Worm (Caenorhabditis elegans): ENCODE results near the gene nhr-92.
"Not testable (repeated sequence)": the region's sequence is repeated elsewhere in the genome, so short reads cannot be mapped to it uniquely, and the experiment has no call there.

nhr-92 gene

DNA sequence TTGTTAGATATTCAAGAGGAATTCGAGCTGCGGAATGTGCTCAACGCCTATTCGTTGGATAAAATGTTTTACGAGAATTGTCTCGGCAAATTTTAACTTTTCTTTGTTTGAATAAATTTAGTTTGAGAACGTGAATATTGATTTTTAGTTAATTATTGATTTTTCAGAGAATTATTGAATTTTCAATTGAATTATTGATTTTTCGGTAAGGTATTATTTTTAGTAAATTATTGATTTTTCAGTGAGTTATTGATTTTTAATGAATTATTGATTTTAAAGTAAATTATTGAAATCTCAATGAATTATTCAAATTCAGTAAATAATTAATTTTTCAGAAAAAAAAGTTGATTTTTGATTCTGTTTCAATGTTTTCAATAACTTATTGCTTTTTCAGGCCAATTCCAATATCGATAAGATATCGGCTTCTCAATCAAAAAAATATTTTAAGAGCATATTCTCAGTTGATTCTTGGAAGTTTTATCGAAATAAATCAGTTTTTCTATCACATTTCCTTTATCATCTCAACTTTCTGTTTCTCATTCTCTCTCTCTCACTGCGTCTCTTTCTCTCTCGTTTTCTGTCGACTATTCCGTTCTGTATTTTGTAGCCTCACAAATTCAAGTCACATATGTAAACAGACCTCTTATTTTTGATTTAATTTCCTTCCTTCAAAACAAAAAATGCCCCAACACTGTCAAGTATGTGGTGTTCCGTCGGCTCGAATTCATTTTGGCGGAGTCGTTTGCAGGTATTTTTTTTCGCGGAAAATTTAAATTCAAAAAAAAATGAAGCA is at the start of gene nhr-92:
Gene nhr-92 (plus strand): TSS at position 576 of the 793 bp plus-strand sequence.
- no peak for TF ChIP-seq unc-62 (GFP tag; optimal IDR thresholded peaks at IDR 0.05)

ce11 chrIV:1576731-1577130 is 43.2 kb upstream of the nhr-92 start, which contains the start of gene Y41D4B.14:
TSS of gene Y41D4B.14 (plus strand) at chrIV:1577031.
- no peak for TF ChIP-seq unc-62 (GFP tag; optimal IDR thresholded peaks at IDR 0.05)

DNA sequence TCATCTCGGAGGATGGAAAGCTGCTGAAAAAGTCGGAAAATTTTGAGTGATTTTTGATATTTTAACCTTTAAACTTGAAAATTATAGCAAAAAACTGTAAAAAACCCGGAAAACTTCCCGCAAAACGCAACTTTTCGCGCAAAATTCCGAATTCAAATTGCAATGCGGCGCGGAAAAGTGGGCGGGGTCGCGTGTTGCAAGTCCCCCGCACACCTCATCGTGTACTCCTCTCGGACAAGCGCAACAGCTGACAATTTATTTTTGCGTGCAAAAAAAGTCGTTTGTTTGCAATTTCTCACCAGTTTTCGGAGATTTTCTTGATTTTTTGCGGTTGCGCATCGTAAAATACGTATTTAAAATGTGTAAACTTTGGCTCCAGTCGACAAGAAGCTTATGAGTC is 24.1 kb upstream of the nhr-92 start, which contains the start of gene npp-8:
Gene npp-8 (minus strand): TSS at position 23 of the 400 bp plus-strand sequence.
- no peak for TF ChIP-seq unc-62 (GFP tag; optimal IDR thresholded peaks at IDR 0.05)

- TF ChIP-seq unc-62 (GFP tag; optimal IDR thresholded peaks at IDR 0.05): no peak
Observed at ce11 chrIV:1597018-1597417, 22.9 kb upstream of the nhr-92 start, which contains the start of gene ced-2. TSS of gene ced-2 (plus strand) at chrIV:1597318.

ce11 chrIV:1600784-1601183 is 19.1 kb upstream of the nhr-92 start:
- TF ChIP-seq unc-62 (GFP tag; optimal IDR thresholded peaks at IDR 0.05): no peak

DNA sequence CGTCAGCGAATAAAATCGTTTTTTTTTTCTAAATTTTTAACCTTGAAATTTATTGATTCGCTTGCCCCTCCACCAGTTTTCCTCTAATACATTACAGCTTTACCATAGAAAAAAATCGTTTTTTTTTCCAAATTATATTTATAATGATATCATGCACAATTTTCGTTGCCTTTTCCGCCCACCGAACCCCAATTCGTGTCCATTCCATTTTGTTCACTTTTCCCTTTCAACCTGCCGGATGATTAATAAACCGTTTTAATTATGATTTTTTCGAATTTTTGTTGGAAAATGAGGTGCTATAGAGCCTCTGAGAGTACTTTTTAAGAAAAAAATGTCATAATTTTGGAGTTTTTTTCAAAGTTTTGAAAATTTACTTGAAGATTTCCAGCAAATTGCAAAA is 18.5 kb upstream of the nhr-92 start, which contains the start of gene set-23:
Gene set-23 (plus strand): TSS at position 301 of the 400 bp plus-strand sequence.
- no peak for TF ChIP-seq unc-62 (GFP tag; optimal IDR thresholded peaks at IDR 0.05)

DNA sequence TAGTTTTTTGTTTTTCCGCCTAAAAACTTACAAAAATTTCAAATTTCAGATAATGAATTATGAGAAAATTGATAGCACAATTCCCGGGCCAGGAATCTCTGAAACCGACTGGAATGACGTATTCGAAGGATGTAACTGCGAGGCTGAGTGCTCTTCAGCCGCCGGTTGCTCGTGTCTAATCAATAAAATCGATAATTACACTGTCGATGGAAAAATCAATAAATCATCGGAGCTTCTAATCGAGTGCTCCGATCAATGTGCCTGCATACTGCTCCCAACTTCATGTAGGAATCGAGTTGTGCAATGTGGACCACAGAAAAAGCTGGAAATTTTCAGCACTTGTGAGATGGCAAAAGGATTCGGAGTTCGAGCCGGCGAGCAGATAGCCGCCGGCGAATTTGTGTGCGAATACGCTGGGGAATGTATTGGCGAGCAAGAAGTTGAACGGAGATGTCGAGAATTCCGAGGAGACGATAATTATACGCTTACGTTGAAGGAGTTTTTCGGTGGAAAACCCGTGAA is 16.9 kb upstream of the nhr-92 start:
- TF ChIP-seq unc-62 (GFP tag; optimal IDR thresholded peaks at IDR 0.05): no peak

DNA sequence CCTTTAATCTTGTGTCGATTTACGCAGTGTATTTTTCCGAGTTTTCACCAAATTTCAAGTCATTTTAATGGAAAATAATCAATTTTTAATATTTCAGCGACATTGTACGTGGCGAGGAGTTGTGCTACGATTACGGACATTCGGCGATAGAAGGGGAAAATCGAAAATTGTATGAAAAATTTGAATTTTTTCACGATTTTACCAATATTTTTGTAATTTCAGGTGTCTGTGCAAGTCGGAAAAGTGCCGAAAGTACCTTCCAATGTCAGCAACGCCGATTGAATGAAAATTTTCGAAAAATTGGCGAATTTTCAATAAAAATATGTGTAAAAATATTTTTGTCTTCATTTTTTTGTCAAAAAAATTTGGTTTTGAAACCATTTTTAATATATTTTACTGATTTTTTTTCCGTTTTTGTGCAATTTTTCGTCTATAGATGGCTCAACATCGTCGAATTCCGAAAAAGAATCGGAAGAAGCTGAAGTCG is 14.6 kb upstream of the nhr-92 start, which contains the start of gene Y41D4B.11:
Gene Y41D4B.11 (plus strand): TSS at position 437 of the 487 bp plus-strand sequence.
- TF ChIP-seq unc-62 (GFP tag; optimal IDR thresholded peaks at IDR 0.05): no peak

- not testable (repeated sequence) for TF ChIP-seq unc-62 (GFP tag; optimal IDR thresholded peaks at IDR 0.05)
Observed at ce11 chrIV:1609973-1610372, 9.9 kb upstream of the nhr-92 start, which contains the start of gene dsl-3. TSS of gene dsl-3 (plus strand) at chrIV:1610273.

DNA sequence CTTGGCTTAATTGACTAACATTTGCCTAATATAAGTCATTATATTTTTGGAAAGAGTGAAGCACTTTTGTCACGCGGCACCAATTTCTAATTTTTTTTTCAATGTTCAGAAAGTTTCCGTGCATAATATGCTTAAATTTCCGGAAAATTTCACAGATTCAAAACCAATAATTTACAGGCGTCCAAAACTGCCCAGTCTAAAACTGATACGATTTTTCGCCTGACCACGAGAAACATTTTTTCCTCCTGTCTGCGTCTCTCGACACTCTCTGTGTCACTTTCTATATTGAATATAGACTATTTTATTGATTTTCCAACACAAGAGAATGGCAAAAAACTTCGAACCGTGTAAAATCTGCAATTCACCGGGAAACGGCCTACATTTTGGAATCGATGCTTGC is 6.3 kb upstream of the nhr-92 start, which contains the start of gene nhr-122:
Gene nhr-122 (plus strand): TSS at position 301 of the 400 bp plus-strand sequence.
- TF ChIP-seq unc-62 (GFP tag; optimal IDR thresholded peaks at IDR 0.05): no peak

DNA sequence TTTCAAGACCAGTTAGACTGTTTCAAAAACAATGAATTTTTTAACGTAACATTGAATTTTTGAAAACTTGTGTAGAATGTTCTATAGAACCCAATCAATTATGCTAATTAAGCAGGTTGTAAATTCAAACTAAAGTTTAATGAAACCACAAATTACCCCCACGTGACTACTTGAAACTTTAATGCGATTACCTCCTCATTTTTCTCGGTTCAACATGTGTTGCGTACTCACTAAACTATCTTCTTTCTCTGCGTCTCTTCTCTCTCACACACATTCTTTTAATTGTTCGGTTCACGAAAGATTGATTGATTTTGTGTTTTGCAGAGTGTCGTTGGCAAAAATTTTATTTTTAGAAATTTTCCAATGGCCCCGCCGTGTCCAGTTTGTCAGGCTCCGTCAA is 3.8 kb downstream of the nhr-92 start, which contains the start of gene nhr-87:
Gene nhr-87 (plus strand): TSS at position 318 of the 400 bp plus-strand sequence.
- no peak for TF ChIP-seq unc-62 (GFP tag; optimal IDR thresholded peaks at IDR 0.05)

DNA sequence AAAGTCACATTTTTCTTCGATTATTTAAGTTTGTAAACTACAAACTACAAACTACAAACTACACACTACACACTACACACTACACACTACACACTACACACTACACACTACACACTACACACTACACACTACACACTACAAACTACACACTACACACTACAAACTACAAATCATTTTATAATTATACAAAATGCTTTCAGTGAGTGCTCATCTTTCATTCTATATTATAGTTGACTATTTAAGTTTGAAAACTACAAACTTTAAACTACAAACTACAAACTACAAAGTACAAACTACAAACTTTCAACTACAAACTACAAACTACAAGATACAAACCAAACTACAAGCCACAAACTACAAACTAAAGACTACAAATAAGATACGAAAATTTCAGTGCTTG is 4.6 kb downstream of the nhr-92 start:
- no peak for TF ChIP-seq unc-62 (GFP tag; optimal IDR thresholded peaks at IDR 0.05)

- TF ChIP-seq unc-62 (GFP tag; optimal IDR thresholded peaks at IDR 0.05): no peak
Observed at ce11 chrIV:1626342-1626855, 6.5 kb downstream of the nhr-92 start, which contains the start of gene nhr-146. TSS of gene nhr-146 (plus strand) at chrIV:1626805.

ce11 chrIV:1628281-1628680 is 8.4 kb downstream of the nhr-92 start:
- TF ChIP-seq unc-62 (GFP tag; optimal IDR thresholded peaks at IDR 0.05): no peak

ce11 chrIV:1628730-1629129 is 8.8 kb downstream of the nhr-92 start:
- TF ChIP-seq unc-62 (GFP tag; optimal IDR thresholded peaks at IDR 0.05): no peak

ce11 chrIV:1631651-1632050 is 11.8 kb downstream of the nhr-92 start, which contains the start of gene cpg-24:
TSS of gene cpg-24 (plus strand) at chrIV:1631951.
- no peak for TF ChIP-seq unc-62 (GFP tag; optimal IDR thresholded peaks at IDR 0.05)

Measured in whole organism, dauer.